Worm (Caenorhabditis elegans): ENCODE data around the gene C39B10.7.

C39B10.7 gene

DNA sequence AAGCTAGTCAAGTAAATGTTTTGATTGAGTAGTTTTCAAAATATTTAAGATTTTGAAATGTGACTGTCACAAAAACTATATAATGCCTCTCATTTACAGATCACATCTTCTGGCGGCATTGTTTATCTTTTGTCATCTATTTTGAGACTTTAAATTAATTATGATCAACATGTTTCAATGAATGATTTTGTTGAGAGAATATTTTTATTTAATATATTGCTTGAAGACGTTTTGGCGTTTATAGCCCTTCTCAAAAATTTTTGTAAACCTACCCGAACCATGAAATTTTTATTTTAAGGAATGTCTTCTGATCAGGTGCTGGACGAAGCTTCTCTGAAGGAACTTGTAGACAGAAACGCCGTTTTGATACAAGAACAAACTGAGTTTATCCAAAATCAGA, 32.0 kb upstream of the C39B10.7 start, which contains the start of gene C39B10.4:
Gene C39B10.4, plus strand, starts transcription at position 301 of the 400 bp plus-strand sequence.
- TF ChIP-seq ces-1 (GFP tag; optimal IDR thresholded peaks at IDR 0.05) (no peak), ceh-44 (GFP tag; IDR thresholded peaks at IDR 0.05) (no peak), sdz-12 (GFP tag; optimal IDR thresholded peaks at IDR 0.05) (no peak), lin-38 (GFP tag; IDR thresholded peaks at IDR 0.05) (no peak), F49E8.2 (tag; optimal IDR thresholded peaks at IDR 0.05; ENCODE audit: borderline replicate concordance) (no peak), attf-4 (tag; optimal IDR thresholded peaks at IDR 0.05) (no peak), nhr-76 (tag; optimal IDR thresholded peaks at IDR 0.05) (no peak), lin-13 (GFP tag; optimal IDR thresholded peaks at IDR 0.05) (no peak), nhr-10 (tag; optimal IDR thresholded peaks at IDR 0.05) (no peak), egl-43 (GFP tag; IDR thresholded peaks at IDR 0.05) (no peak), daf-12 (tag; optimal IDR thresholded peaks at IDR 0.05) (no peak), zfp-2 (tag; optimal IDR thresholded peaks at IDR 0.05) (no peak), lin-29 (GFP tag; IDR thresholded peaks at IDR 0.05) (no peak), mxl-3 (GFP tag; optimal IDR thresholded peaks at IDR 0.05) (no peak), aly-2 (tag; optimal IDR thresholded peaks at IDR 0.05) (no peak), nhr-6 (tag; optimal IDR thresholded peaks at IDR 0.05) (no peak)

DNA sequence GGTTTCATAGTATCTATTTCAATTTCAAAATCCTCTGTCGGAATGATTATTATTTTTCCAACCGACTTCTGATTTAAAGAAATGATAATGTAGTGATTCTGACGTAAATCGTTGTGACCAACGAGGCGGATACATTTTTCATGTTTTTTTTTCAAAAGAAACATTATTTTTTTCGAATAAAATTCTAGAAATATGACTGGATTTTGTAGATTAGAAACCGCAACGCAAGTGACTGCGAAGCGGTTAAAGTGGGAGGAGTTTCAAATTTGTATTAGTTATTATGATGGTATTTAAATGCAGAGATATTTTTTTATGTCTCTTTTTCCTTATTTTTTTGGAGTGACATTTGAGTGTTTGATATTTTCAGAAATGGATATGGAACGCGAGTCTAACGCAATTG, 29.7 kb upstream of the C39B10.7 start, which contains the start of gene C39B10.5:
Gene C39B10.5, plus strand, starts transcription at position 362 of the 400 bp plus-strand sequence.
- TF ChIP-seq madf-9 (GFP tag; conservative IDR thresholded peaks at IDR 0.05) (no peak), nhr-102 (tag; optimal IDR thresholded peaks at IDR 0.05) (no peak), daf-19 (GFP tag; conservative IDR thresholded peaks at IDR 0.05) (no peak), Y5F2A.4 (GFP tag; optimal IDR thresholded peaks at IDR 0.05) (no peak), nhr-25 (tag; optimal IDR thresholded peaks at IDR 0.05; ENCODE audit: borderline replicate concordance, insufficient read depth) (no peak), unc-130 (GFP tag; optimal IDR thresholded peaks at IDR 0.05) (no peak), cey-2 (tag; optimal IDR thresholded peaks at IDR 0.05; ENCODE audit: borderline replicate concordance, insufficient read depth) (no peak), mxl-3 (GFP tag; optimal IDR thresholded peaks at IDR 0.05) (no peak), snpc-1.2 (GFP tag; IDR thresholded peaks at IDR 0.05) (no peak), D1046.2 (GFP tag; IDR thresholded peaks at IDR 0.05) (no peak), ZK337.2 (GFP tag; IDR thresholded peaks at IDR 0.05) (no peak), zag-1 (tag; optimal IDR thresholded peaks at IDR 0.05) (no peak)

DNA sequence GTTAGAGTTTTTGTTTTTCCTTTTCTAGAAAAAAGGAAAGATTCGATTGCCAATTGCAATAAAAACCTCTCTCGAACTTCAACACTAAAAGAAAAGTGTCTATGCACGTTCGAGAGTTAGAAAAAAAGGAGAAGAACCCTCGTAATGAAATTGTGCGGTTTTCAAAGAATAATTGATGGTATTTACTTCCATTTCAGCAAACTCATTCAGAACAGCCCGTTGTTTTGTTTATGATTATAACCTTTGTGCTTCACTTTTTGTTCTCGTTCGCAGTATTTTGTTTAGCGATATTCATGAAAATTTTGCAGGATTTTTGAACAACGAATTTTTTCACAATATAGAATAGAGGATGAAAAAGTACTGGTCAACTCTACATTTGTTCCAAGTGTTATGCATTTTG, 22.7 kb upstream of the C39B10.7 start, which contains the start of gene lgc-41:
Gene lgc-41, plus strand, starts transcription at position 301 of the 400 bp plus-strand sequence.
- TF ChIP-seq daf-19 (GFP tag; conservative IDR thresholded peaks at IDR 0.05), result no peak
- no peak for TF ChIP-seq vab-7 (GFP tag; IDR thresholded peaks at IDR 0.05)
- no peak for TF ChIP-seq ama-1 (optimal IDR thresholded peaks at IDR 0.05)
- TF ChIP-seq skn-1 (tag; optimal IDR thresholded peaks at IDR 0.05), result no peak

DNA sequence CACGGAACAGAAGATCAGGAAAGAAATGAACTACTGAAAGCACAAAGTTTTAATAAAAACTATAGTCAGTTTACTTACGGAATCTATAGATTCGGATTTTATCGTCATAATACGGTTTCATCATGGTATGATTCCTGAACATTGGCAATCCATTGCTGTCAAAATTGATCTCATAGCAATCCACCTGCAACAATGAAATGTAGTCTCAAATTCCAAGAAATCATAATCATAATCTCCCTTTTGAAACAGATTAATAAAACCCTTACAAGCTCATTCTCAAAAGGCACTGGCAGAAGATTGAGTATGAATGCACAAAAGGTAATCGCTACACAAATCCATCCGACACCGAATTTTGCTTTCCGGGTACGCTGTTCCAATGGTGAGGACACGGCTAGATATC, 14.3 kb upstream of the C39B10.7 start:
- peak in 1 of 2 experiments; percentile 10 for TF ChIP-seq unc-62 (GFP tag; optimal IDR thresholded peaks at IDR 0.05 in 1 of 2)
- no peak for TF ChIP-seq unc-62 (tag; optimal IDR thresholded peaks at IDR 0.05)
- TF ChIP-seq tag-97 (GFP tag; IDR thresholded peaks at IDR 0.05), result no peak

DNA sequence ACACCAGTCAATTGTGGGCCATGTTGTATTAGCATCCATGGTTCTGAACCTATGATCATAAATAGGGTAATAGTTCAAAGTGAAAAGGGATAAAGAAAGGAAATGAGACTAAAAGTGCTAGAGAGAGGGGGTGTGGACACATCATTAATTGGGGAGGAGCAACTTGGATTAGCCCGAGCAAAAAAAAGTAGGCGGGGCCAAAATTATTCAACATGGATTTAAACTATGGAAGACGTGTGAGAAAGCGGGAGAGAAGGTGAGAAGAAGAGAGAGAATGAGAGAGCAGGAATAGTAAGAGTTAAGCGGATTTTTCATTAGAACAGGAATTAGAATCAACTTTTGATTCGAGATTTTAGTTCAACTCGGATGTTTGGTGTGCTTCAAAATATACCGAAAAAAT, 13.1 kb upstream of the C39B10.7 start, which contains the start of gene C39B10.1:
Gene C39B10.1, minus strand, starts transcription at position 101 of the 400 bp plus-strand sequence.
- TF ChIP-seq ceh-62 (tag; optimal IDR thresholded peaks at IDR 0.05) (no peak), unc-62 (GFP tag; optimal IDR thresholded peaks at IDR 0.05 in 1 of 2) (peak in 1 of 2 experiments; percentile 60), unc-62 (tag; optimal IDR thresholded peaks at IDR 0.05) (no peak)
